Fruit fly (Drosophila melanogaster) whole organism, wandering third instar larva: Measurements from ENCODE around the gene CG12057.
A peak's percentile ranks its signal among the peaks of the same experiment; 100 is the strongest.

ENCODE experiments used
- Abd-B ChIP-seq: fragments of >200 bp; optimal IDR thresholded peaks from 2 replicates; lab custom pipeline; 2017; ENCODE audit warnings: missing biosample characterization, missing genetic modification characterization
- CG32264 ChIP-seq: fragments of 200-800 bp; sonication (Bioruptor generic); optimal IDR thresholded peaks from 2 replicates; lab custom pipeline; 2016; ENCODE audit warnings: missing biosample characterization, missing genetic modification characterization
- CrebA ChIP-seq: fragments of 200-800 bp; sonication (Bioruptor generic); optimal IDR thresholded peaks from 2 replicates; lab custom pipeline; 2016; ENCODE audit warnings: missing biosample characterization, mild to moderate bottlenecking, missing genetic modification characterization, borderline replicate concordance
- Dfd ChIP-seq: fragments of >200 bp; optimal IDR thresholded peaks from 2 replicates; lab custom pipeline; 2017; ENCODE audit warnings: missing biosample characterization, missing genetic modification characterization
- Dif ChIP-seq: fragments of 200-275, 200-300 bp; sonication (Bioruptor generic); optimal IDR thresholded peaks from 2 replicates; lab custom pipeline; 2018; ENCODE audit warnings: missing biosample characterization, missing genetic modification characterization; ENCODE audit not compliant: partially characterized antibody
- HLH106 ChIP-seq: fragments of 200-800 bp; optimal IDR thresholded peaks from 3 replicates; lab custom pipeline; 2019; ENCODE audit warnings: missing biosample characterization, mild to moderate bottlenecking, missing genetic modification characterization, moderate library complexity
- Hnf4 ChIP-seq: fragments of 200-800 bp; sonication (Bioruptor generic); optimal IDR thresholded peaks from 2 replicates; lab custom pipeline; 2016; ENCODE audit warnings: missing biosample characterization, mild to moderate bottlenecking, missing genetic modification characterization
- Hr78 ChIP-seq: fragments of >200 bp; optimal IDR thresholded peaks from 2 replicates; lab custom pipeline; 2017; ENCODE audit warnings: missing biosample characterization, missing genetic modification characterization
- Jra ChIP-seq: sonication (Bioruptor generic); optimal IDR thresholded peaks from 2 replicates; lab custom pipeline; 2016; ENCODE audit warnings: missing biosample characterization, missing genetic modification characterization
- Mio ChIP-seq: sonication (Bioruptor generic); optimal IDR thresholded peaks from 2 replicates; lab custom pipeline; 2016; ENCODE audit warnings: missing biosample characterization, missing genetic modification characterization
- Myc ChIP-seq: fragments of >200 bp; optimal IDR thresholded peaks from 2 replicates; lab custom pipeline; 2017
- N ChIP-seq: fragments of >200 bp; optimal IDR thresholded peaks from 2 replicates; lab custom pipeline; 2018; ENCODE audit warnings: missing biosample characterization, missing external identifiers, missing genetic modification characterization
- Sp1 ChIP-seq: fragments of 200-800 bp; sonication (Bioruptor generic); optimal IDR thresholded peaks from 3 replicates; lab custom pipeline; 2019; ENCODE audit warnings: missing biosample characterization, mild to moderate bottlenecking, missing genetic modification characterization, moderate library complexity
- Vsx2 ChIP-seq: fragments of 200-300, 225-300 bp; sonication (Bioruptor generic); optimal IDR thresholded peaks from 2 replicates; lab custom pipeline; 2018; ENCODE audit warnings: missing biosample characterization, missing genetic modification characterization; ENCODE audit not compliant: partially characterized antibody
- br ChIP-seq: fragments of 200-800 bp; sonication (Bioruptor generic); optimal IDR thresholded peaks from 2 replicates; lab custom pipeline; 2016; ENCODE audit warnings: missing biosample characterization, missing genetic modification characterization
- brk ChIP-seq: fragments of 200-800 bp; sonication (Bioruptor generic); optimal IDR thresholded peaks from 2 replicates; lab custom pipeline; 2016; ENCODE audit warnings: missing biosample characterization, mild to moderate bottlenecking, missing genetic modification characterization
- dl ChIP-seq, 2 experiments: fragments of 175-275, 200-275 bp in 1 of 2; fragments of 200-275 bp in 1 of 2; sonication (Bioruptor generic); optimal IDR thresholded peaks; lab custom pipeline; 2018; ENCODE audit warnings: mild to moderate bottlenecking in 2 of 2, missing biosample characterization in 2 of 2, missing genetic modification characterization in 2 of 2, moderate library complexity in 2 of 2; ENCODE audit not compliant: partially characterized antibody in 2 of 2, insufficient read depth in 1 of 2
- dsf ChIP-seq: sonication (Bioruptor generic); optimal IDR thresholded peaks from 2 replicates; lab custom pipeline; 2016; ENCODE audit warnings: missing biosample characterization, missing genetic modification characterization, borderline replicate concordance
- ey ChIP-seq: fragments of 200-800 bp; sonication (Bioruptor generic); optimal IDR thresholded peaks from 2 replicates; lab custom pipeline; 2016; ENCODE audit warnings: missing biosample characterization, missing genetic modification characterization
- foxo ChIP-seq, 2 experiments: fragments of 200-800 bp; sonication (Bioruptor generic); optimal IDR thresholded peaks; 2 replicates in 1 of 2; 3 replicates in 1 of 2; lab custom pipeline; 2016 to 2017; ENCODE audit warnings: missing biosample characterization in 2 of 2, missing genetic modification characterization in 2 of 2
- fru ChIP-seq: fragments of 200-800 bp; sonication (Bioruptor generic); optimal IDR thresholded peaks from 3 replicates; lab custom pipeline; 2016; ENCODE audit warnings: missing biosample characterization, mild to moderate bottlenecking, missing genetic modification characterization
- h ChIP-seq: fragments of 200-800 bp; sonication (Bioruptor generic); optimal IDR thresholded peaks from 3 replicates; lab custom pipeline; 2016; ENCODE audit warnings: missing biosample characterization, mild to moderate bottlenecking, missing genetic modification characterization
- lola ChIP-seq: fragments of >200 bp; optimal IDR thresholded peaks from 2 replicates; lab custom pipeline; 2017; ENCODE audit warnings: missing biosample characterization, missing genetic modification characterization
- pan ChIP-seq: fragments of >200 bp; optimal IDR thresholded peaks from 2 replicates; lab custom pipeline; 2017
- psq ChIP-seq: fragments of 200-800 bp; sonication (Bioruptor generic); optimal IDR thresholded peaks from 3 replicates; lab custom pipeline; 2017; ENCODE audit warnings: missing biosample characterization, mild to moderate bottlenecking, missing genetic modification characterization, moderate library complexity
- rgr ChIP-seq: fragments of 200-800 bp; sonication (Bioruptor generic); optimal IDR thresholded peaks from 3 replicates; lab custom pipeline; 2016; ENCODE audit warnings: missing biosample characterization, mild to moderate bottlenecking, missing genetic modification characterization
- sage ChIP-seq: fragments of 200-800 bp; sonication (Bioruptor generic); optimal IDR thresholded peaks from 2 replicates; lab custom pipeline; 2016; ENCODE audit warnings: missing biosample characterization, mild to moderate bottlenecking, missing genetic modification characterization
- tai ChIP-seq: sonication (Bioruptor generic); optimal IDR thresholded peaks from 2 replicates; lab custom pipeline; 2016; ENCODE audit warnings: missing biosample characterization, missing genetic modification characterization
- usp ChIP-seq: fragments of >200 bp; optimal IDR thresholded peaks from 2 replicates; lab custom pipeline; 2017; ENCODE audit warnings: missing biosample characterization, missing genetic modification characterization

The CG12057 gene

dm6 chrX:9214576-9214975 lies 23.1 kb downstream of the CG12057 start, which contains the start of gene Obp8a:
TSS of gene Obp8a (plus strand) at chrX:9214876.
- TF ChIP-seq tai (GFP tag; lab: Kevin White, UChicago) (no peak), br (no peak)

DNA sequence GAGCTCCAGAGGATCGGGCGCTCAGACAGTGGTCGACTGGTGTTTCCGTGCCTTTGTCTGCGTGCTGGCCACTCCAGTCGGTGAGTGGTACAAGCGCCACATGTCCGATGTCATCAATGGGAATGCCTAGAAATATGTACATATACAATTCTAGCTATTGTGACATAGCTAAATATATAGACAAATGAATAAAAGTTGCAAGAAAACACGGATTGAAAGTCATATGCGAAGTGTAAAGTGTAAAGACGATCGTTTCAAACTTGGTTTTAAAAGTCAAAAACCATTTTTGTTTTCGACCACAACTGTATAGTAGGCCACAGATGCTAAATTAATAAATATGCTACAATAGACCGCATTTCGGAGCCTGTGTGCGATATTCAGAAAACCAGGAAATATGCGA lies 24.0 kb downstream of the CG12057 start, which contains the start of gene CG15368:
TSS of gene CG15368 (plus strand) at position 301 of the 400 bp plus-strand sequence.
- TF ChIP-seq ey (GFP tag; lab: Kevin White, UChicago) = no peak
- TF ChIP-seq h (GFP tag; lab: Kevin White, UChicago) = no peak
- no peak for TF ChIP-seq Myc (lab: Kevin White, UChicago)
- TF ChIP-seq Jra (GFP tag; lab: Kevin White, UChicago) = no peak
- TF ChIP-seq rgr = no peak
- no peak for TF ChIP-seq Hr78 (GFP tag; lab: Kevin White, UChicago)
- TF ChIP-seq Sp1 = no peak
- no peak for TF ChIP-seq Abd-B (GFP tag; lab: Kevin White, UChicago)
- TF ChIP-seq foxo (GFP tag; optimal IDR thresholded peaks at IDR 0.05; lab: Kevin White, UChicago) = no peak
- no peak for TF ChIP-seq usp (GFP tag; lab: Kevin White, UChicago)
- TF ChIP-seq Vsx2 (GFP tag; lab: Kevin White, UChicago) = no peak
- no peak for TF ChIP-seq sage (GFP tag; lab: Kevin White, UChicago)
- no peak for TF ChIP-seq Mio (GFP tag; lab: Kevin White, UChicago)
- no peak for TF ChIP-seq pan (lab: Kevin White, UChicago)
- TF ChIP-seq, all 38 proteins: peak for 0

dm6 chrX:9216572-9216971 lies 25.1 kb downstream of the CG12057 start, which contains the start of gene CG15369:
TSS of gene CG15369 (plus strand) at chrX:9216872.
- TF ChIP-seq Jra (GFP tag; lab: Kevin White, UChicago) (no peak), Sp1 (no peak), CrebA (GFP tag; lab: Kevin White, UChicago) (no peak), h (GFP tag; lab: Kevin White, UChicago) (no peak), Myc (lab: Kevin White, UChicago) (no peak), HLH106 (tag; lab: Kevin White, UChicago) (no peak), Dif (GFP tag; lab: Kevin White, UChicago) (no peak), psq (no peak), Dfd (no peak), CG32264 (GFP tag; lab: Kevin White, UChicago) (no peak), dsf (no peak), pan (lab: Kevin White, UChicago) (no peak), lola (GFP tag; lab: Kevin White, UChicago) (no peak), ey (GFP tag; lab: Kevin White, UChicago) (no peak), N (no peak), Vsx2 (GFP tag; lab: Kevin White, UChicago) (no peak), Abd-B (GFP tag; lab: Kevin White, UChicago) (no peak), tai (GFP tag; lab: Kevin White, UChicago) (no peak)
- TF ChIP-seq, all 38 proteins: peak for 0

dm6 chrX:9220434-9220833 lies 29.0 kb downstream of the CG12057 start:
- TF ChIP-seq HLH106 (tag; lab: Kevin White, UChicago) (no peak), Abd-B (GFP tag; lab: Kevin White, UChicago) (no peak), sage (GFP tag; lab: Kevin White, UChicago) (no peak), foxo (GFP tag; optimal IDR thresholded peaks at IDR 0.05; lab: Kevin White, UChicago) (peak in 1 of 2 experiments; percentile 3), dl (GFP tag; optimal IDR thresholded peaks at IDR 0.05; lab: Kevin White, UChicago; ENCODE audit: insufficient read depth in 1 of 2, partially characterized antibody in 2 of 2) (no peak)

- TF ChIP-seq fru = no peak
- TF ChIP-seq brk = no peak
- TF ChIP-seq h (GFP tag; lab: Kevin White, UChicago) = no peak
- TF ChIP-seq Vsx2 (GFP tag; lab: Kevin White, UChicago) = no peak
- no peak for TF ChIP-seq tai (GFP tag; lab: Kevin White, UChicago)
- TF ChIP-seq Myc (lab: Kevin White, UChicago) = no peak
These were observed 31.7 kb downstream of the CG12057 start, which contains the start of gene t for dm6 chrX:9223182-9223581. TSS of gene t (minus strand) at chrX:9223257.

- no peak for TF ChIP-seq Hnf4 (GFP tag; lab: Kevin White, UChicago)
These were observed 33.0 kb downstream of the CG12057 start for dm6 chrX:9224423-9224822.
